Worm (Caenorhabditis elegans): Measurements from ENCODE around the gene C08B6.8.

The C08B6.8 gene

DNA sequence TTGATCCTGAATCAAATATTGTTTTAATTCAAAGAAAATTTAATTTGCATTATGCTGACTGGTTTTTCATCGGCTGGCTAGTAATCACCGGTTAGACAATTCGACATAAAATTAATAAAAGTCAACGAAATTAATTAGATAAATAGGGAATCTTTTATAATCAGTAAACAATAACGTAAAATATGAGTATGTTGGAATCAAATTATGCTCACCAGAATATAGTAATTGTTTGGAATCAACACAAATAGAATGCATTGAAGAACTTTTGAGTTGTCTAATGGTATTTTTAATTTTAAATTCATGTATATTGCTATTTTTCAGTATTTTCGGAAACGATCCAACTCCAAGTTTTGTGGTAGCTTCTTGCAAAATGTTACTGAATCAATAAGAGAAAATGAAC, 29.0 kb upstream of the C08B6.8 start, which contains the start of gene C08B6.2:
Gene C08B6.2 (plus strand): TSS at position 301 of the 400 bp plus-strand sequence.
- TF ChIP-seq ztf-16 (tag; optimal IDR thresholded peaks at IDR 0.05) = no peak
- no peak for TF ChIP-seq pat-9 (tag; optimal IDR thresholded peaks at IDR 0.05)
- TF ChIP-seq ceh-14 (tag; optimal IDR thresholded peaks at IDR 0.05) = no peak
- no peak for TF ChIP-seq ceh-9 (tag; optimal IDR thresholded peaks at IDR 0.05)
- no peak for TF ChIP-seq tbx-2 (tag; optimal IDR thresholded peaks at IDR 0.05)
- TF ChIP-seq unc-3 (GFP tag; conservative IDR thresholded peaks at IDR 0.05) = no peak
- no peak for TF ChIP-seq unc-3 (tag; optimal IDR thresholded peaks at IDR 0.05)
- no peak for TF ChIP-seq sox-4 (tag; optimal IDR thresholded peaks at IDR 0.05)
- TF ChIP-seq odd-2 (tag; optimal IDR thresholded peaks at IDR 0.05) = no peak
- TF ChIP-seq C08G9.2 (tag; optimal IDR thresholded peaks at IDR 0.05) = no peak
- TF ChIP-seq pros-1 (tag; optimal IDR thresholded peaks at IDR 0.05) = no peak
- TF ChIP-seq nhr-11 (tag; optimal IDR thresholded peaks at IDR 0.05) = no peak
- TF ChIP-seq pha-4 (tag; optimal IDR thresholded peaks at IDR 0.05) = no peak
- no peak for TF ChIP-seq syd-9 (tag; optimal IDR thresholded peaks at IDR 0.05)
- no peak for TF ChIP-seq ceh-22 (tag; optimal IDR thresholded peaks at IDR 0.05)

DNA sequence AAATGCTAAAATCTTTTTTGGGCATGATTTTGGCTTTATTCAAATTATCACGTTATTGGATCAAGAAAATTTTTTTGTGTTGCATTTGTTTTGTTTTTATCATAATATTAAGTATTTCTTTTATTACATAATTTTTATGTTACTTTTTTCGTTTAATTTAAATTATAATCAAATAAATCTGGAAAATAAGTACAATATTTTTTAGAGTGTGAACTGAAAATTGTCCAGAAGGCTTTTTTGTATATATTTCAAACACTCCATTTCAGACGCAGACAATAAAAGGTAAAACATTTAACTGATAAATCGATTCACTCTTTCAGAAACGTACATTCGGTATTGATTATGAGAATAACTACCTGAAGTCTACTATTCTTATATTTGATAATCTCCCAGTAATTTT, 27.1 kb upstream of the C08B6.8 start, which contains the start of gene C08B6.11:
Gene C08B6.11 (plus strand): TSS at position 301 of the 400 bp plus-strand sequence.
- no peak for TF ChIP-seq pat-9 (tag; optimal IDR thresholded peaks at IDR 0.05)
- no peak for TF ChIP-seq ceh-6 (GFP tag; optimal IDR thresholded peaks at IDR 0.05)
- TF ChIP-seq unc-86 (tag; optimal IDR thresholded peaks at IDR 0.05) = no peak
- no peak for TF ChIP-seq C08G9.2 (tag; optimal IDR thresholded peaks at IDR 0.05)
- no peak for TF ChIP-seq ets-4 (tag; optimal IDR thresholded peaks at IDR 0.05)
- TF ChIP-seq eyg-1 (tag; optimal IDR thresholded peaks at IDR 0.05) = no peak
- TF ChIP-seq elt-2 (tag; optimal IDR thresholded peaks at IDR 0.05) = no peak
- no peak for TF ChIP-seq syd-9 (tag; optimal IDR thresholded peaks at IDR 0.05)
- TF ChIP-seq K02D7.2 (tag; optimal IDR thresholded peaks at IDR 0.05) = no peak
- TF ChIP-seq ceh-2 (tag; optimal IDR thresholded peaks at IDR 0.05) = no peak
- no peak for TF ChIP-seq sox-4 (tag; optimal IDR thresholded peaks at IDR 0.05)
- TF ChIP-seq pax-1 (tag; optimal IDR thresholded peaks at IDR 0.05) = no peak
- no peak for TF ChIP-seq fkh-6 (tag; optimal IDR thresholded peaks at IDR 0.05)
- no peak for TF ChIP-seq unc-42 (tag; optimal IDR thresholded peaks at IDR 0.05)
- TF ChIP-seq tbx-2 (tag; optimal IDR thresholded peaks at IDR 0.05) = no peak
- TF ChIP-seq lim-6 (tag; optimal IDR thresholded peaks at IDR 0.05) = no peak
- TF ChIP-seq pqm-1 (tag; optimal IDR thresholded peaks at IDR 0.05) = no peak
- TF ChIP-seq pros-1 (tag; optimal IDR thresholded peaks at IDR 0.05) = no peak

DNA sequence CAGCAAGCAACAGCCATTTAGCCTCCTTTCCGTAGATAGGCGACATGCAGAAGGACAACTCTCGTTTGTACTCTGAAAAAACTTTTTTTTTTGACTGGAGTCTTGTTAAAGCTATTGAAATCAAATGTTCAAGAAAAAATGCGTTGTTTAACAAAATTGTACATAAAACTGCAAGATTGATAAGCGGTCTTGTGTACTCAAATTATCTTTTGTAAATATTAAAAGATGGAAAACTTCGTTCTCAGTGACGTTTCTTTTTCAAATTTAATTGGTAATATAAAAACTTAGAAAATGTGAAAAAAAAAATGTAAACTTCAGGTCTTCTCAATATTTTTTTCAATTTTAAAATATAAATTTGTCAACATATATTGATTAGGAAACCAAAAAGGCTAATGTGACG, 23.3 kb upstream of the C08B6.8 start:
- TF ChIP-seq ttx-3 (tag; optimal IDR thresholded peaks at IDR 0.05) (no peak), madf-2 (tag; optimal IDR thresholded peaks at IDR 0.05) (no peak), C38D4.7 (GFP tag; optimal IDR thresholded peaks at IDR 0.05) (no peak), hlh-6 (tag; optimal IDR thresholded peaks at IDR 0.05) (no peak), ceh-22 (tag; optimal IDR thresholded peaks at IDR 0.05) (no peak), mec-3 (tag; optimal IDR thresholded peaks at IDR 0.05; ENCODE audit: borderline replicate concordance) (no peak), lin-11 (tag; optimal IDR thresholded peaks at IDR 0.05) (no peak), ceh-9 (tag; optimal IDR thresholded peaks at IDR 0.05) (no peak), hlh-15 (tag; optimal IDR thresholded peaks at IDR 0.05) (no peak), sdc-2 (tag; optimal IDR thresholded peaks at IDR 0.05) (no peak), sox-2 (GFP tag; IDR thresholded peaks at IDR 0.05) (no peak), dve-1 (tag; optimal IDR thresholded peaks at IDR 0.05) (no peak)

DNA sequence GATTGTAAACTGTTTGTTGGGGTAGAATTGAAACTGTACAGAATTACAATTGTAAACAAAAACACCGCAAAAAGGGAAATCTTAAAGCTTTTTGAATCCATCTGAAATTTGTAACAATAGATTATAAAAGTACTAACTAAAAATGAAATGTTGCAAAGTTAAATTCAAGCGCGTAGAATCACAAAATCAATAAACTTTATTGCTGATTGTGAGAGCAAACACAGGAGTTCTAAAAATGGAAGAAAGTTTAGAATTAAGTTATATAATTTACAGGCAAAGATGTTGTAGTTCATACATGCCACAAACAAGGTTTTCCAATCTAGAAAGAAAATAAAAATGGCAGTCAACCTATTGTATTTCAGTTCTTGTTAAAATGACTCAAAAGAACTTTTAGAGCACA, 22.3 kb upstream of the C08B6.8 start, which contains the start of gene C08B6.3:
Gene C08B6.3 (minus strand): TSS at position 101 of the 400 bp plus-strand sequence.
- no peak for TF ChIP-seq pat-9 (tag; optimal IDR thresholded peaks at IDR 0.05)
- no peak for TF ChIP-seq ahr-1 (tag; optimal IDR thresholded peaks at IDR 0.05)
- no peak for TF ChIP-seq dmd-4 (tag; optimal IDR thresholded peaks at IDR 0.05; ENCODE audit: borderline replicate concordance)
- TF ChIP-seq ets-4 (tag; optimal IDR thresholded peaks at IDR 0.05) = no peak
- no peak for TF ChIP-seq dve-1 (tag; optimal IDR thresholded peaks at IDR 0.05)
- TF ChIP-seq ceh-2 (tag; optimal IDR thresholded peaks at IDR 0.05) = no peak
- no peak for TF ChIP-seq elt-2 (tag; optimal IDR thresholded peaks at IDR 0.05)
- no peak for TF ChIP-seq Y22D7AL.16 (tag; optimal IDR thresholded peaks at IDR 0.05)
